Worm (Caenorhabditis elegans) whole organism, L2 larva: Measurements from ENCODE around the gene qns-1.

Experiments used
- mdl-1 ChIP-seq, 2 experiments: fragments of 150-350 bp in 1 of 2; sonication (generic microtip) in 1 of 2; optimal IDR thresholded peaks; 2 replicates each; lab custom pipeline; 2017; ENCODE audit warnings: missing biosample characterization in 2 of 2, missing genetic modification characterization in 2 of 2
- unc-39 ChIP-seq: fragments of 150-350 bp; optimal IDR thresholded peaks from 2 replicates; lab custom pipeline; 2014; ENCODE audit warnings: missing biosample characterization, missing genetic modification characterization
- unc-62 ChIP-seq: fragments of 150-350 bp; optimal IDR thresholded peaks from 2 replicates; lab custom pipeline; 2014; ENCODE audit warnings: missing biosample characterization, missing genetic modification reagents, missing genetic modification characterization
- zag-1 ChIP-seq: fragments of 150-350 bp; optimal IDR thresholded peaks from 2 replicates; lab custom pipeline; 2014; ENCODE audit warnings: missing biosample characterization, missing genetic modification characterization

- no peak for TF ChIP-seq unc-39 (tag; lab: Kevin White, UChicago)
- TF ChIP-seq zag-1 (tag; lab: Kevin White, UChicago): no peak
- TF ChIP-seq mdl-1 (tag; optimal IDR thresholded peaks at IDR 0.05; lab: Kevin White, UChicago): no peak
- TF ChIP-seq unc-62 (GFP tag; lab: Kevin White, UChicago): no peak
These were observed 3.0 kb downstream of the qns-1 start, which contains the start of gene col-124 for ce11 chrIV:10216078-10216477.
